Worm (Caenorhabditis elegans): ENCODE measurements around the gene T16A1.4.

- TF ChIP-seq fos-1 (tag; optimal IDR thresholded peaks at IDR 0.05) = no peak
- TF ChIP-seq fkh-10 (GFP tag; optimal IDR thresholded peaks at IDR 0.05) = no peak
- TF ChIP-seq zfp-2 (tag; optimal IDR thresholded peaks at IDR 0.05) = no peak
- TF ChIP-seq Y48G9A.11 (GFP tag; IDR thresholded peaks at IDR 0.05) = no peak
- no peak for TF ChIP-seq ama-1 (optimal IDR thresholded peaks at IDR 0.05)
- no peak for TF ChIP-seq D1046.2 (GFP tag; IDR thresholded peaks at IDR 0.05)
- TF ChIP-seq daf-8 (GFP tag; IDR thresholded peaks at IDR 0.05) = no peak
- no peak for TF ChIP-seq ztf-11 (tag; optimal IDR thresholded peaks at IDR 0.05)
- no peak for TF ChIP-seq skn-1 (tag; optimal IDR thresholded peaks at IDR 0.05)
- no peak for TF ChIP-seq egl-27 (tag; optimal IDR thresholded peaks at IDR 0.05)
- no peak for TF ChIP-seq nhr-28 (tag; optimal IDR thresholded peaks at IDR 0.05)
Observed at ce11 chrII:2081257-2081656, at the start of gene T16A1.4.
